Worm (Caenorhabditis elegans): ENCODE results near the gene F53H4.2.

Gene F53H4.2

ce11 chrX:15849397-15849935 lies 7.5 kb upstream of the F53H4.2 start, which contains the start of gene acl-1 (continued):
- TF ChIP-seq zag-1 (tag; optimal IDR thresholded peaks at IDR 0.05) (no peak), skn-1 (tag; optimal IDR thresholded peaks at IDR 0.05) (no peak), fkh-4 (tag; optimal IDR thresholded peaks at IDR 0.05; ENCODE audit: borderline replicate concordance) (peak; percentile 90), xbp-1 (tag; optimal IDR thresholded peaks at IDR 0.05) (peak; percentile 90), mef-2 (tag; optimal IDR thresholded peaks at IDR 0.05) (no peak), nhr-19 (GFP tag; conservative IDR thresholded peaks at IDR 0.05) (peak; percentile 78), zip-4 (GFP tag; optimal IDR thresholded peaks at IDR 0.05) (peak; percentile 75), nhr-12 (tag; optimal IDR thresholded peaks at IDR 0.05) (no peak), tlp-1 (tag; optimal IDR thresholded peaks at IDR 0.05) (no peak), Y116A8C.19 (tag; optimal IDR thresholded peaks at IDR 0.05; ENCODE audit: borderline replicate concordance) (peak; percentile 49), mdl-1 (tag; optimal IDR thresholded peaks at IDR 0.05) (peak in 1 of 2 experiments; percentile 7), nhr-90 (tag; optimal IDR thresholded peaks at IDR 0.05; ENCODE audit: poor library complexity) (peak; percentile 93), rnt-1 (tag; optimal IDR thresholded peaks at IDR 0.05) (peak; percentile 85), snpc-4 (tag; optimal IDR thresholded peaks at IDR 0.05) (peak; percentile 49), hlh-4 (tag; optimal IDR thresholded peaks at IDR 0.05) (peak; percentile 75), aha-1 (tag; optimal IDR thresholded peaks at IDR 0.05) (no peak), sptf-1 (tag; optimal IDR thresholded peaks at IDR 0.05) (no peak), dsc-1 (tag; optimal IDR thresholded peaks at IDR 0.05) (peak; percentile 97), tbx-2 (tag; optimal IDR thresholded peaks at IDR 0.05) (peak; percentile 92), pag-3 (tag; optimal IDR thresholded peaks at IDR 0.05; ENCODE audit: borderline replicate concordance, insufficient read depth) (no peak), ztf-11 (tag; optimal IDR thresholded peaks at IDR 0.05) (peak in 1 of 2 experiments; percentile 83), efl-3 (GFP tag; optimal IDR thresholded peaks at IDR 0.05) (peak; percentile 16), nhr-76 (tag; optimal IDR thresholded peaks at IDR 0.05) (no peak), unc-62 (GFP tag; optimal IDR thresholded peaks at IDR 0.05) (no peak), lin-15B (tag; optimal IDR thresholded peaks at IDR 0.05) (peak; percentile 36), ces-1 (GFP tag; optimal IDR thresholded peaks at IDR 0.05) (no peak), lin-13 (GFP tag; optimal IDR thresholded peaks at IDR 0.05) (peak; percentile 56), nhr-28 (tag; optimal IDR thresholded peaks at IDR 0.05) (no peak), jun-1 (tag; optimal IDR thresholded peaks at IDR 0.05) (peak; percentile 51), ceh-8 (GFP tag; optimal IDR thresholded peaks at IDR 0.05) (peak; percentile 51), ceh-90 (tag; optimal IDR thresholded peaks at IDR 0.05) (peak; percentile 85), egl-13 (tag; optimal IDR thresholded peaks at IDR 0.05) (peak; percentile 94), nhr-237 (tag; optimal IDR thresholded peaks at IDR 0.05) (peak; percentile 30), lin-14 (GFP tag; optimal IDR thresholded peaks at IDR 0.05) (peak; percentile 92), nhr-71 (tag; optimal IDR thresholded peaks at IDR 0.05) (peak; percentile 95), nhr-20 (tag; optimal IDR thresholded peaks at IDR 0.05) (peak; percentile 90), fos-1 (tag; optimal IDR thresholded peaks at IDR 0.05) (peak; percentile 12), swsn-7 (tag; optimal IDR thresholded peaks at IDR 0.05) (peak; percentile 88), lir-3 (tag; optimal IDR thresholded peaks at IDR 0.05; ENCODE audit: poor library complexity) (peak; percentile 86), lin-35 (GFP tag; optimal IDR thresholded peaks at IDR 0.05) (peak; percentile 45 to 66), elt-2 (tag; optimal IDR thresholded peaks at IDR 0.05) (peak; percentile 60), mab-9 (GFP tag; IDR thresholded peaks at IDR 0.05) (peak; percentile 53), C34B4.2 (tag; optimal IDR thresholded peaks at IDR 0.05) (no peak), sox-4 (tag; optimal IDR thresholded peaks at IDR 0.05) (peak; percentile 90), nhr-77 (tag; optimal IDR thresholded peaks at IDR 0.05) (peak; percentile 49), ets-5 (GFP tag; IDR thresholded peaks at IDR 0.05) (no peak), ceh-82 (tag; optimal IDR thresholded peaks at IDR 0.05) (peak in 2 of 3 experiments; percentile 50 to 70), grh-1 (GFP tag; IDR thresholded peaks at IDR 0.05) (peak; percentile 82), aly-2 (tag; optimal IDR thresholded peaks at IDR 0.05) (peak; percentile 33), irx-1 (tag; optimal IDR thresholded peaks at IDR 0.05) (peak; percentile 95), nhr-85 (tag) (peak; percentile 96), ceh-88 (GFP tag; IDR thresholded peaks at IDR 0.05) (peak; percentile 73)
